Fruit fly (Drosophila melanogaster) whole organism, embryonic: ENCODE measurements around the gene Rdl.
A peak's percentile ranks its signal among the peaks of the same experiment; 100 is the strongest.

Source experiments
- CG10274 ChIP-seq: fragments of 200-800 bp; sonication (Bioruptor generic); optimal IDR thresholded peaks from 3 replicates; lab custom pipeline; 2017; ENCODE audit warnings: missing biosample characterization, mild to moderate bottlenecking, missing genetic modification characterization
- CG11398 ChIP-seq: fragments of 200-800 bp; sonication (Bioruptor generic); optimal IDR thresholded peaks from 2 replicates; lab custom pipeline; 2016; ENCODE audit warnings: missing biosample characterization, missing genetic modification characterization
- CG11504 ChIP-seq: fragments of 200-800 bp; sonication (Bioruptor generic); optimal IDR thresholded peaks from 3 replicates; lab custom pipeline; 2019; ENCODE audit warnings: missing biosample characterization, mild to moderate bottlenecking, missing genetic modification characterization, moderate library complexity
- CG12219 ChIP-seq: fragments of 200-800 bp; sonication (Bioruptor generic); optimal IDR thresholded peaks from 3 replicates; lab custom pipeline; 2018; ENCODE audit warnings: missing biosample characterization, mild to moderate bottlenecking, missing genetic modification characterization
- CG12744 ChIP-seq: fragments of 200-800 bp; sonication (Bioruptor generic); optimal IDR thresholded peaks from 2 replicates; lab custom pipeline; 2016; ENCODE audit warnings: missing biosample characterization, missing genetic modification characterization
- CG14710 ChIP-seq: fragments of 200-800 bp; sonication (Bioruptor generic); optimal IDR thresholded peaks from 3 replicates; lab custom pipeline; 2019; ENCODE audit warnings: missing biosample characterization, mild to moderate bottlenecking, missing genetic modification characterization, moderate library complexity
- CG15011 ChIP-seq: fragments of 200-800 bp; sonication (Bioruptor generic); optimal IDR thresholded peaks from 3 replicates; lab custom pipeline; 2018; ENCODE audit warnings: missing biosample characterization, mild to moderate bottlenecking, missing genetic modification characterization
- CG15514 ChIP-seq: fragments of 200-800 bp; sonication (Bioruptor generic); optimal IDR thresholded peaks from 3 replicates; lab custom pipeline; 2017; ENCODE audit warnings: missing biosample characterization, missing genetic modification characterization, mild to moderate bottlenecking, moderate library complexity, missing genetic modification reagents
- CG1602 ChIP-seq: fragments of 200-800 bp; sonication (Bioruptor generic); optimal IDR thresholded peaks from 3 replicates; lab custom pipeline; 2016; ENCODE audit warnings: missing biosample characterization, missing genetic modification characterization
- CG2199 ChIP-seq: fragments of 200-800 bp; sonication (Bioruptor generic); IDR thresholded peaks from 3 replicates; pipeline ENCODE4 v1.3.6; 2022; ENCODE audit warnings: missing biosample characterization, missing genetic modification characterization
- CG2202 ChIP-seq: fragments of 200-800 bp; sonication (Bioruptor generic); optimal IDR thresholded peaks from 2 replicates; lab custom pipeline; 2018; ENCODE audit warnings: missing biosample characterization, mild to moderate bottlenecking, missing genetic modification characterization
- CG2889 ChIP-seq: fragments of 200-800 bp; sonication (Bioruptor generic); IDR thresholded peaks from 3 replicates; pipeline ENCODE4 v1.3.6; 2022; ENCODE audit warnings: missing biosample characterization, missing genetic modification characterization
- CG31365 ChIP-seq: fragments of 200-800 bp; sonication (Bioruptor generic); optimal IDR thresholded peaks from 2 replicates; lab custom pipeline; 2018; ENCODE audit warnings: missing biosample characterization, mild to moderate bottlenecking, missing genetic modification characterization
- CG32772 ChIP-seq: fragments of 200-800 bp; sonication (Bioruptor generic); IDR thresholded peaks from 2 replicates; pipeline ENCODE4 v1.3.6; 2022; ENCODE audit warnings: missing biosample characterization, missing genetic modification characterization
- CG3726 ChIP-seq: fragments of 200-800 bp; sonication (Bioruptor generic); IDR thresholded peaks from 3 replicates; pipeline ENCODE4, ENCODE4 v1.3.6; 2022; ENCODE audit warnings: missing biosample characterization, missing genetic modification characterization
- CG4820 ChIP-seq: fragments of 200-800 bp; sonication (Bioruptor generic); optimal IDR thresholded peaks from 3 replicates; lab custom pipeline; 2016; ENCODE audit warnings: missing biosample characterization, missing genetic modification characterization
- CG6854 ChIP-seq: fragments of 200-800 bp; sonication (Bioruptor generic); optimal IDR thresholded peaks from 3 replicates; lab custom pipeline; 2017; ENCODE audit warnings: missing biosample characterization, mild to moderate bottlenecking, missing genetic modification characterization
- CG8359 ChIP-seq: fragments of 200-800 bp; sonication (Bioruptor generic); optimal IDR thresholded peaks from 2 replicates; lab custom pipeline; 2017; ENCODE audit warnings: missing biosample characterization, mild to moderate bottlenecking, missing genetic modification characterization, borderline replicate concordance
- CTCF ChIP-seq: fragments of 200-800 bp; sonication (Bioruptor generic); optimal IDR thresholded peaks from 2 replicates; lab custom pipeline; 2017; ENCODE audit warnings: missing biosample characterization, mild to moderate bottlenecking, missing genetic modification characterization, moderate library complexity
- D19B ChIP-seq: fragments of 200-800 bp; sonication (Bioruptor generic); optimal IDR thresholded peaks from 2 replicates; lab custom pipeline; 2017; ENCODE audit warnings: missing biosample characterization, mild to moderate bottlenecking, missing genetic modification characterization
- Dp ChIP-seq: fragments of 200-800 bp; sonication (Bioruptor generic); optimal IDR thresholded peaks from 2 replicates; lab custom pipeline; 2018; ENCODE audit warnings: missing biosample characterization, mild to moderate bottlenecking, missing genetic modification characterization, moderate library complexity
- Eip74EF ChIP-seq, 2 experiments: fragments of 200-800 bp in 1 of 2; fragments of >200 bp in 1 of 2; sonication (Bioruptor generic) in 1 of 2; optimal IDR thresholded peaks; 2 replicates each; lab custom pipeline; 2017 to 2019; ENCODE audit warnings: missing biosample characterization in 2 of 2, missing genetic modification characterization in 2 of 2, mild to moderate bottlenecking in 1 of 2, moderate library complexity in 1 of 2
- Gug ChIP-seq: fragments of 200-800 bp; sonication (Bioruptor generic); IDR thresholded peaks from 4 replicates; pipeline ENCODE4 v1.3.6; 2022; ENCODE audit warnings: missing biosample characterization, missing genetic modification characterization
- H15 ChIP-seq: fragments of 200-800 bp; sonication (Bioruptor generic); IDR thresholded peaks from 3 replicates; pipeline ENCODE4 v1.3.6; 2022; ENCODE audit warnings: missing biosample characterization, missing genetic modification characterization
- HLH3B ChIP-seq: fragments of 200-800 bp; sonication (Bioruptor generic); IDR thresholded peaks from 2 replicates; pipeline ENCODE4 v1.3.6; 2022; ENCODE audit warnings: missing biosample characterization, missing genetic modification characterization
- Hmr ChIP-seq: fragments of 200-800 bp; sonication (Bioruptor generic); optimal IDR thresholded peaks from 3 replicates; lab custom pipeline; 2017; ENCODE audit warnings: mild to moderate bottlenecking, missing biosample characterization, missing genetic modification reagents, missing genetic modification characterization
- Lim3 ChIP-seq: fragments of 200-800 bp; sonication (Bioruptor generic); IDR thresholded peaks from 2 replicates; pipeline ENCODE4 v1.3.6; 2022; ENCODE audit warnings: missing biosample characterization, missing genetic modification characterization
- Max ChIP-seq: fragments of 200-800 bp; sonication (Bioruptor generic); optimal IDR thresholded peaks from 2 replicates; lab custom pipeline; 2016; ENCODE audit warnings: missing biosample characterization, mild to moderate bottlenecking, missing genetic modification characterization
- Mes4 ChIP-seq: fragments of 200-800 bp; sonication (Bioruptor generic); optimal IDR thresholded peaks from 2 replicates; lab custom pipeline; 2016; ENCODE audit warnings: missing biosample characterization, missing genetic modification characterization
- Pdp1 ChIP-seq, 2 experiments: fragments of 200-800 bp; sonication (Bioruptor generic); optimal IDR thresholded peaks; 3 replicates each; lab custom pipeline; 2016; ENCODE audit warnings: missing biosample characterization in 2 of 2, missing genetic modification characterization in 2 of 2, mild to moderate bottlenecking in 1 of 2, moderate library complexity in 1 of 2
- abd-A ChIP-seq: fragments of 200-800 bp; sonication (Bioruptor generic); optimal IDR thresholded peaks from 3 replicates; lab custom pipeline; 2019; ENCODE audit warnings: missing biosample characterization, mild to moderate bottlenecking, missing genetic modification characterization, moderate library complexity
- bsh ChIP-seq, 2 experiments: fragments of 200-800 bp; sonication (Bioruptor generic); optimal IDR thresholded peaks; 2 replicates each; lab custom pipeline; 2017 to 2018; ENCODE audit warnings: mild to moderate bottlenecking in 2 of 2, missing biosample characterization in 2 of 2, missing genetic modification characterization in 2 of 2, moderate library complexity in 1 of 2
- disco-r ChIP-seq: fragments of 200-800 bp; sonication (Bioruptor generic); optimal IDR thresholded peaks from 2 replicates; lab custom pipeline; 2016; ENCODE audit warnings: missing biosample characterization, missing genetic modification characterization
- fru ChIP-seq: fragments of >200 bp; optimal IDR thresholded peaks from 2 replicates; lab custom pipeline; 2017
- ind ChIP-seq: fragments of 200-800 bp; sonication (Bioruptor generic); optimal IDR thresholded peaks from 3 replicates; lab custom pipeline; 2016; ENCODE audit warnings: missing biosample characterization, missing genetic modification characterization
- jumu ChIP-seq: fragments of 200-800 bp; sonication (Bioruptor generic); optimal IDR thresholded peaks from 3 replicates; lab custom pipeline; 2016; ENCODE audit warnings: missing biosample characterization, missing genetic modification characterization
- lbe ChIP-seq: fragments of 200-800 bp; sonication (Bioruptor generic); optimal IDR thresholded peaks from 2 replicates; lab custom pipeline; 2016; ENCODE audit warnings: missing biosample characterization, mild to moderate bottlenecking, missing genetic modification characterization
- mld ChIP-seq: fragments of 200-800 bp; sonication (Bioruptor generic); IDR thresholded peaks from 3 replicates; pipeline ENCODE4 v1.3.6; 2022; ENCODE audit warnings: missing biosample characterization, missing genetic modification characterization; ENCODE audit not compliant: partially characterized antibody
- otp ChIP-seq: fragments of 200-800 bp; sonication (Bioruptor generic); IDR thresholded peaks from 3 replicates; pipeline ENCODE4, ENCODE4 v1.3.6; 2022; ENCODE audit warnings: missing biosample characterization, missing genetic modification characterization
- pan ChIP-seq, 4 experiments: fragments of >200 bp in 3 of 4; fragments of 200-800 bp in 1 of 4; sonication (Bioruptor generic) in 1 of 4; optimal IDR thresholded peaks in 3 of 4; IDR thresholded peaks in 1 of 4; 2 replicates each; pipeline versions ENCODE4 v1.3.6 to Lab custom; 2017 to 2022; ENCODE audit warnings: missing biosample characterization in 2 of 4, missing genetic modification characterization in 2 of 4, mixed read lengths in 1 of 4
- pita ChIP-seq: fragments of 200-800 bp; sonication (Bioruptor generic); optimal IDR thresholded peaks from 2 replicates; lab custom pipeline; 2017; ENCODE audit warnings: missing biosample characterization, mild to moderate bottlenecking, missing genetic modification characterization
- sc ChIP-seq, 3 experiments: fragments of >200 bp in 2 of 3; fragments of 200-800 bp in 1 of 3; sonication (Bioruptor generic) in 1 of 3; optimal IDR thresholded peaks; 2 replicates in 2 of 3; 3 replicates in 1 of 3; lab custom pipeline; 2017; ENCODE audit warnings: mild to moderate bottlenecking in 1 of 3, missing biosample characterization in 1 of 3, missing genetic modification characterization in 1 of 3, missing genetic modification reagents in 1 of 3
- sens-2 ChIP-seq: fragments of 200-800 bp; sonication (Bioruptor generic); IDR thresholded peaks from 2 replicates; pipeline ENCODE4 v1.3.6; 2022; ENCODE audit warnings: missing biosample characterization, missing genetic modification characterization
- seq ChIP-seq: fragments of 200-800 bp; sonication (Bioruptor generic); IDR thresholded peaks from 2 replicates; pipeline ENCODE4 v1.3.6; 2022; ENCODE audit warnings: missing biosample characterization, missing genetic modification characterization
- slp2 ChIP-seq: fragments of 200-800 bp; sonication (Bioruptor generic); optimal IDR thresholded peaks from 2 replicates; lab custom pipeline; 2016; ENCODE audit warnings: missing biosample characterization, missing genetic modification characterization
- tio ChIP-seq: fragments of 200-800 bp; sonication (Bioruptor generic); optimal IDR thresholded peaks from 2 replicates; lab custom pipeline; 2017; ENCODE audit warnings: missing biosample characterization, missing genetic modification characterization, inconsistent platforms
- z ChIP-seq: fragments of 200-800 bp; sonication (Bioruptor generic); IDR thresholded peaks from 3 replicates; pipeline ENCODE4 v1.3.6; 2022; ENCODE audit warnings: missing biosample characterization, missing genetic modification characterization
- zfh2 ChIP-seq: fragments of 200-800 bp; sonication (Bioruptor generic); optimal IDR thresholded peaks from 2 replicates; lab custom pipeline; 2016; ENCODE audit warnings: missing biosample characterization, missing genetic modification characterization

Rdl gene

dm6 chr3L:9128700-9129582 is 53.0 kb downstream of the Rdl start (continued):
- TF ChIP-seq CG31365, result no peak
- TF ChIP-seq H15 (GFP tag; lab: Robert Waterston, UW), result no peak
- peak; percentile 10 for TF ChIP-seq CG12219 (GFP tag; lab: Kevin White, UChicago)
- no peak for TF ChIP-seq abd-A (tag; lab: Kevin White, UChicago)
- TF ChIP-seq sc (optimal IDR thresholded peaks at IDR 0.05; lab: Kevin White, UChicago), result no peak
- TF ChIP-seq sc (GFP tag; optimal IDR thresholded peaks at IDR 0.05; lab: Kevin White, UChicago), result peak; percentile 76
- TF ChIP-seq otp (GFP tag; lab: Robert Waterston, UW), result no peak
- no peak for TF ChIP-seq slp2 (GFP tag; lab: Kevin White, UChicago)
- peak; percentile 48 for TF ChIP-seq ind (GFP tag; lab: Kevin White, UChicago)
- peak; percentile 75 for TF ChIP-seq tio (GFP tag; lab: Kevin White, UChicago)
- TF ChIP-seq CG2889, result no peak
- no peak for TF ChIP-seq zfh2 (GFP tag; lab: Kevin White, UChicago)
- peak; percentile 96 for TF ChIP-seq D19B (GFP tag; lab: Kevin White, UChicago)
- peak; percentile 44 for TF ChIP-seq Max
- TF ChIP-seq Eip74EF (GFP tag; optimal IDR thresholded peaks at IDR 0.05; lab: Kevin White, UChicago), result peak in 1 of 2 experiments; percentile 65
- peak in 1 of 2 experiments; percentile 82 for TF ChIP-seq bsh (GFP tag; optimal IDR thresholded peaks at IDR 0.05; lab: Kevin White, UChicago)
- TF ChIP-seq disco-r (GFP tag; lab: Kevin White, UChicago), result no peak
- TF ChIP-seq CG10274 (GFP tag; lab: Kevin White, UChicago), result no peak
- TF ChIP-seq CG15011 (GFP tag; lab: Kevin White, UChicago), result peak; percentile 52
- peak; percentile 61 for TF ChIP-seq CG2202 (tag; lab: Kevin White, UChicago)
- TF ChIP-seq CG11504 (tag; lab: Kevin White, UChicago), result peak; percentile 81
- TF ChIP-seq Pdp1 (GFP tag; optimal IDR thresholded peaks at IDR 0.05; lab: Kevin White, UChicago), result peak in 1 of 2 experiments; percentile 5
- TF ChIP-seq fru (lab: Kevin White, UChicago), result no peak
- no peak for TF ChIP-seq Gug (GFP tag; lab: Robert Waterston, UW)
- TF ChIP-seq Dp (GFP tag; lab: Kevin White, UChicago), result no peak
- TF ChIP-seq CG6854 (GFP tag; lab: Kevin White, UChicago), result no peak
- no peak for TF ChIP-seq CG15514 (GFP tag; lab: Kevin White, UChicago)
- TF ChIP-seq z (GFP tag; lab: Robert Waterston, UW), result peak; percentile 84
- TF ChIP-seq Mes4, result no peak
- TF ChIP-seq CG8359, result peak; percentile 38
- no peak for TF ChIP-seq Lim3 (GFP tag; lab: Robert Waterston, UW)
- peak; percentile 6 for TF ChIP-seq CG11398 (GFP tag; lab: Kevin White, UChicago)
- TF ChIP-seq Hmr (GFP tag; lab: Kevin White, UChicago), result peak; percentile 44
- no peak for TF ChIP-seq CG12744
- TF ChIP-seq mld (GFP tag; lab: Robert Waterston, UW), result no peak
- 0 out of 3 replicates have a peak, but pooled peaks have one; percentile 54 for TF ChIP-seq CG2199
- peak; percentile 78 for TF ChIP-seq CG1602
- peak; percentile 32 for TF ChIP-seq CG4820 (GFP tag; lab: Kevin White, UChicago)
- no peak for TF ChIP-seq jumu
- 0 out of 2 replicates have a peak, but pooled peaks have one; percentile 7 for TF ChIP-seq CG32772 (GFP tag; lab: Robert Waterston, UW)
- TF ChIP-seq CG3726 (GFP tag; lab: Robert Waterston, UW), result no peak
- TF ChIP-seq pita (GFP tag; lab: Kevin White, UChicago), result no peak
- TF ChIP-seq HLH3B (GFP tag; lab: Robert Waterston, UW), result peak; percentile 44; the same call in 1 of the 2 replicates
- peak in 1 of 2 experiments; percentile 38 for TF ChIP-seq pan (optimal IDR thresholded peaks at IDR 0.05; lab: Kevin White, UChicago)
- peak; percentile 35 to 57 for TF ChIP-seq pan (GFP tag; optimal IDR thresholded peaks at IDR 0.05 in 1 of 2, IDR thresholded peaks at IDR 0.05 in 1 of 2)
- no peak; the same call in 1 of the 2 replicates for TF ChIP-seq seq (GFP tag; lab: Robert Waterston, UW)
- no peak for TF ChIP-seq CTCF (GFP tag; lab: Kevin White, UChicago)
- peak; percentile 79 for TF ChIP-seq CG14710 (tag; lab: Kevin White, UChicago)
- TF ChIP-seq lbe (GFP tag; lab: Kevin White, UChicago), result no peak
- no peak for TF ChIP-seq sens-2
